Fruit fly (Drosophila melanogaster) whole organism, adult: ENCODE measurements around the gene CG33177.

Experiments used
- CG12768 ChIP-seq: fragments of 200-800 bp; sonication (Bioruptor generic); optimal IDR thresholded peaks from 2 replicates; lab custom pipeline; 2017; ENCODE audit warnings: missing biosample characterization, missing genetic modification characterization, mild to moderate bottlenecking, moderate library complexity, missing genetic modification reagents
- CG14711 ChIP-seq: fragments of 200-800 bp; sonication (Bioruptor generic); optimal IDR thresholded peaks from 2 replicates; lab custom pipeline; 2018; ENCODE audit warnings: missing biosample characterization, mild to moderate bottlenecking, missing genetic modification characterization, moderate library complexity
- CG1620 ChIP-seq: fragments of 200-800 bp; sonication (Bioruptor generic); optimal IDR thresholded peaks from 2 replicates; lab custom pipeline; 2016; ENCODE audit warnings: missing biosample characterization, missing genetic modification characterization
- CG7101 ChIP-seq: fragments of 200-800 bp; sonication (Bioruptor generic); optimal IDR thresholded peaks from 2 replicates; lab custom pipeline; 2018; ENCODE audit warnings: missing biosample characterization, mild to moderate bottlenecking, missing genetic modification characterization, moderate library complexity
- Clk ChIP-seq: fragments of 200-800 bp; sonication (Bioruptor generic); optimal IDR thresholded peaks from 2 replicates; lab custom pipeline; 2017; ENCODE audit warnings: missing biosample characterization, missing genetic modification characterization
- Crg-1 ChIP-seq: fragments of 200-800 bp; sonication (Bioruptor generic); optimal IDR thresholded peaks from 2 replicates; lab custom pipeline; 2016; ENCODE audit warnings: missing biosample characterization, missing genetic modification characterization
- cic ChIP-seq: fragments of 200-800 bp; sonication (Bioruptor generic); optimal IDR thresholded peaks from 2 replicates; lab custom pipeline; 2017; ENCODE audit warnings: missing biosample characterization, mild to moderate bottlenecking, missing genetic modification characterization, moderate library complexity
- kay ChIP-seq: fragments of 200-800 bp; sonication (Bioruptor generic); peaks from one replicate; lab custom pipeline; 2016; ENCODE audit warnings: missing biosample characterization, missing genetic modification characterization, borderline replicate concordance
- ovo ChIP-seq: fragments of 200-800 bp; sonication (Bioruptor generic); optimal IDR thresholded peaks from 2 replicates; lab custom pipeline; 2016; ENCODE audit warnings: missing biosample characterization, missing genetic modification characterization
- pad ChIP-seq: fragments of 200-800 bp; sonication (Bioruptor generic); optimal IDR thresholded peaks from 3 replicates; lab custom pipeline; 2017; ENCODE audit warnings: missing biosample characterization, missing genetic modification characterization, mild to moderate bottlenecking, moderate library complexity, missing genetic modification reagents
- tj ChIP-seq: fragments of 200-800 bp; sonication (Bioruptor generic); optimal IDR thresholded peaks from 3 replicates; lab custom pipeline; 2017; ENCODE audit warnings: missing biosample characterization, mild to moderate bottlenecking, missing genetic modification characterization, moderate library complexity

dm6 chrX:15045608-15046007 is 35.6 kb upstream of the CG33177 start:
- TF ChIP-seq pad (no peak), CG12768 (GFP tag; lab: Kevin White, UChicago) (no peak), kay (GFP tag; lab: Kevin White, UChicago) (peak; percentile 69), tj (GFP tag; lab: Kevin White, UChicago) (no peak), CG7101 (no peak), Clk (GFP tag; lab: Kevin White, UChicago) (no peak), CG1620 (no peak), Crg-1 (no peak), cic (GFP tag; lab: Kevin White, UChicago) (peak; percentile 57), ovo (peak; percentile 95), CG14711 (tag; lab: Kevin White, UChicago) (no peak)
